Fruit fly (Drosophila melanogaster) whole organism, pupa: ENCODE measurements around the gene Elp6.

Experiments used
- CG10348 ChIP-seq: fragments of 200-800 bp; sonication (Bioruptor generic); IDR thresholded peaks from 2 replicates; pipeline ENCODE4 v1.3.6; 2022; ENCODE audit warnings: missing biosample characterization, missing genetic modification characterization
- CG12605 ChIP-seq: fragments of 200-800 bp; sonication (Bioruptor generic); IDR thresholded peaks from 2 replicates; pipeline ENCODE4 v1.3.6; 2022; ENCODE audit warnings: missing biosample characterization, missing genetic modification characterization
- CG13204 ChIP-seq: fragments of 200-800 bp; sonication (Bioruptor generic); optimal IDR thresholded peaks from 2 replicates; lab custom pipeline; 2018; ENCODE audit warnings: missing biosample characterization, mild to moderate bottlenecking, missing genetic modification characterization, moderate library complexity
- CG14655 ChIP-seq: fragments of 200-800 bp; sonication (Bioruptor generic); optimal IDR thresholded peaks from 3 replicates; lab custom pipeline; 2017; ENCODE audit warnings: mild to moderate bottlenecking, missing biosample characterization, missing genetic modification reagents, missing genetic modification characterization
- CG15710 ChIP-seq: fragments of 200-800 bp; sonication (Bioruptor generic); optimal IDR thresholded peaks from 2 replicates; lab custom pipeline; 2018; ENCODE audit warnings: missing biosample characterization, mild to moderate bottlenecking, missing genetic modification characterization, moderate library complexity
- CG17806 ChIP-seq: fragments of 200-800 bp; sonication (Bioruptor generic); optimal IDR thresholded peaks from 2 replicates; lab custom pipeline; 2018; ENCODE audit warnings: missing biosample characterization, mild to moderate bottlenecking, missing genetic modification characterization, moderate library complexity
- CG32121 ChIP-seq: fragments of 200-800 bp; sonication (Bioruptor generic); IDR thresholded peaks from 2 replicates; pipeline ENCODE4 v1.3.6; 2022; ENCODE audit warnings: missing biosample characterization, missing genetic modification characterization
- CG34367 ChIP-seq: fragments of 200-800 bp; sonication (Bioruptor generic); optimal IDR thresholded peaks from 2 replicates; lab custom pipeline; 2018; ENCODE audit warnings: missing biosample characterization, mild to moderate bottlenecking, missing genetic modification characterization
- CG4496 ChIP-seq: fragments of 200-800 bp; sonication (Bioruptor generic); IDR thresholded peaks from 3 replicates; pipeline ENCODE4 v1.3.6; 2022; ENCODE audit warnings: missing biosample characterization, missing genetic modification characterization
- CG8159 ChIP-seq: fragments of 200-800 bp; sonication (Bioruptor generic); optimal IDR thresholded peaks from 3 replicates; lab custom pipeline; 2018; ENCODE audit warnings: missing biosample characterization, mild to moderate bottlenecking, missing genetic modification characterization, moderate library complexity
- CG8301 ChIP-seq: fragments of 200-800 bp; sonication (Bioruptor generic); optimal IDR thresholded peaks from 2 replicates; lab custom pipeline; 2018; ENCODE audit warnings: missing biosample characterization, mild to moderate bottlenecking, missing genetic modification characterization
- CG9948 ChIP-seq: fragments of 200-800 bp; sonication (Bioruptor generic); optimal IDR thresholded peaks from 2 replicates; lab custom pipeline; 2018; ENCODE audit warnings: missing biosample characterization, mild to moderate bottlenecking, missing genetic modification characterization, moderate library complexity
- D1 ChIP-seq: fragments of 200-800 bp; sonication (Bioruptor generic); optimal IDR thresholded peaks from 2 replicates; lab custom pipeline; 2018; ENCODE audit warnings: missing biosample characterization, mild to moderate bottlenecking, missing genetic modification characterization, moderate library complexity
- EcR ChIP-seq: fragments of 200-800 bp; sonication (Bioruptor generic); optimal IDR thresholded peaks from 3 replicates; lab custom pipeline; 2019; ENCODE audit warnings: missing biosample characterization, missing genetic modification characterization, mild to moderate bottlenecking, moderate library complexity, missing genetic modification reagents
- Ets98B ChIP-seq: fragments of 200-800 bp; sonication (Bioruptor generic); IDR thresholded peaks from 2 replicates; pipeline ENCODE4 v1.3.6; 2022; ENCODE audit warnings: missing biosample characterization, missing genetic modification characterization
- Pif1A ChIP-seq: fragments of 200-800 bp; sonication (Bioruptor generic); optimal IDR thresholded peaks from 3 replicates; lab custom pipeline; 2016; ENCODE audit warnings: missing biosample characterization, missing genetic modification characterization
- Pif1B ChIP-seq: fragments of 200-800 bp; sonication (Bioruptor generic); optimal IDR thresholded peaks from 3 replicates; lab custom pipeline; 2016; ENCODE audit warnings: missing biosample characterization, missing genetic modification characterization
- Snoo ChIP-seq: fragments of 200-800 bp; sonication (Bioruptor generic); optimal IDR thresholded peaks from 3 replicates; lab custom pipeline; 2017; ENCODE audit warnings: missing biosample characterization, mild to moderate bottlenecking, missing genetic modification characterization, inconsistent platforms
- fd96Ca ChIP-seq: fragments of 200-800 bp; sonication (Bioruptor generic); IDR thresholded peaks from 3 replicates; pipeline ENCODE4 v1.3.6; 2022; ENCODE audit warnings: missing biosample characterization, missing genetic modification characterization
- gl ChIP-seq: fragments of 200-800 bp; sonication (Bioruptor generic); optimal IDR thresholded peaks from 2 replicates; lab custom pipeline; 2018; ENCODE audit warnings: missing biosample characterization, mild to moderate bottlenecking, missing genetic modification characterization
- rn ChIP-seq: fragments of 200-800 bp; sonication (Bioruptor generic); IDR thresholded peaks from 2 replicates; pipeline ENCODE4 v1.3.6; 2022; ENCODE audit warnings: missing biosample characterization, missing genetic modification characterization

Gene Elp6

dm6 chr3R:13381744-13382435, 15.2 kb upstream of the Elp6 start, which contains the start of the genes mRpS21 and Droj2:
mRpS21 (minus strand) TSS chr3R:13381809.
Droj2 (plus strand) TSS chr3R:13382106.
- TF ChIP-seq CG32121 (GFP tag; lab: Robert Waterston, UW) (no peak; the same call in 1 of the 2 replicates), CG8159 (peak; percentile 19), Pif1A (GFP tag; lab: Kevin White, UChicago) (no peak), CG15710 (tag; lab: Kevin White, UChicago) (peak; percentile 51), Pif1B (GFP tag; lab: Kevin White, UChicago) (no peak), D1 (tag; lab: Kevin White, UChicago) (no peak), CG9948 (tag; lab: Kevin White, UChicago) (no peak), rn (GFP tag; lab: Robert Waterston, UW) (no peak), Snoo (tag; lab: Kevin White, UChicago) (no peak), CG14655 (GFP tag; lab: Kevin White, UChicago) (no peak), CG12605 (GFP tag; lab: Robert Waterston, UW) (no peak), Ets98B (GFP tag; lab: Robert Waterston, UW) (peak; percentile 22; the same call in 1 of the 2 replicates), CG13204 (GFP tag; lab: Kevin White, UChicago) (no peak), CG8301 (tag; lab: Kevin White, UChicago) (no peak), CG17806 (tag; lab: Kevin White, UChicago) (peak; percentile 13), fd96Ca (no peak), CG4496 (GFP tag; lab: Robert Waterston, UW) (no peak), CG10348 (no peak), CG34367 (tag; lab: Kevin White, UChicago) (peak; percentile 32), EcR (GFP tag; lab: Kevin White, UChicago) (no peak), gl (no peak)

- TF ChIP-seq CG9948 (tag; lab: Kevin White, UChicago) = no peak
- no peak for TF ChIP-seq gl
- no peak for TF ChIP-seq CG15710 (tag; lab: Kevin White, UChicago)
- no peak for TF ChIP-seq D1 (tag; lab: Kevin White, UChicago)
- TF ChIP-seq CG34367 (tag; lab: Kevin White, UChicago) = no peak
- no peak for TF ChIP-seq EcR (GFP tag; lab: Kevin White, UChicago)
- no peak for TF ChIP-seq fd96Ca
- TF ChIP-seq CG12605 (GFP tag; lab: Robert Waterston, UW) = no peak
- TF ChIP-seq Pif1A (GFP tag; lab: Kevin White, UChicago) = no peak
- no peak for TF ChIP-seq CG8159
- no peak for TF ChIP-seq Pif1B (GFP tag; lab: Kevin White, UChicago)
- TF ChIP-seq CG14655 (GFP tag; lab: Kevin White, UChicago) = no peak
- no peak for TF ChIP-seq Snoo (tag; lab: Kevin White, UChicago)
- TF ChIP-seq CG13204 (GFP tag; lab: Kevin White, UChicago) = no peak
- TF ChIP-seq, all 21 proteins: peak for 0
Observed at dm6 chr3R:13379675-13380074, 13.0 kb upstream of the Elp6 start, which contains the start of the genes CG9813 and CG8870. CG9813 (minus strand) TSS chr3R:13379775. CG8870 (plus strand) TSS chr3R:13379842.

- TF ChIP-seq CG8301 (tag; lab: Kevin White, UChicago) = no peak
- 0 out of 3 replicates have a peak, but pooled peaks have one; percentile 31 for TF ChIP-seq CG4496 (GFP tag; lab: Robert Waterston, UW)
- TF ChIP-seq CG14655 (GFP tag; lab: Kevin White, UChicago) = peak; percentile 22
- TF ChIP-seq CG8159 = peak; percentile 45
- TF ChIP-seq CG9948 (tag; lab: Kevin White, UChicago) = no peak
Observed at dm6 chr3R:13374913-13375312, 8.2 kb upstream of the Elp6 start.

DNA sequence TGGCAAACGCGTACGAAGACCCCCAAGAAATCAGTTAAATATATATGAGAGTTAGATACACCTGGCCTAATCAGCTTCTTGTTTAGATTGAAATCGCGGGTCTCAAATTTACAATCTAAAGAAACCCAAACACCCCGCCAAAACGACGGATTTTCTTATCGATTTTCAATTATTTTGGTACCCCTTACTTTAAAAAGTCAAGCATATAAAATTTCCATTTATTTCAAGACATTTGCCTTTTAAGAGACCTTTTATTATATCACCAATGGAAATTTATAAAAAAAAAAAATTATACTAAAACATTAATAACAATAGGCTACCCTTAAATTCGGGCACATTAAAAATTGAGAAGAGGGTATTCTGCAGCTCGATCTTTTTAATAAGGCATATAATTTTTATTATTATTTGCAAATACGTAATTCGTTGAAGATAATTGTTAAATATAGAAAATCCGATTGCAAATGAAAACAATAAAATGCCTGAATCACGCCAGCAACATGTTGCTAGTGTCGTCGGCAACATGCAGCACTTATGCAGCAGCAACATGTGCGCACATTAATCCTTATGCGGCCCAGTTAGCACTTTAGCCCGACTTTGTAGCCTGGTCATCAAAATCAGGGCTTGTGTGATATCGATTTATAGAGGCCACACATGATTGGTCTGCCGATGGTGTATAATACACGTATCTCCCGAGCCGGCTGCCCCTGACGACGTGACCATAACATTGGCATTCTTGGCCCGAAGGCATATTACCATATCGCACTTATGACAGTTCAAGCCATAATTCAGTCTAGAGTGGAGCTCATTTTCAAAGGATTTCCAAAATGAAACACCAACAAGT, 5.3 kb upstream of the Elp6 start, which contains the start of the genes Lip3 and CG34309:
Gene Lip3, minus strand, starts transcription at position 65 of the 841 bp plus-strand sequence.
Gene CG34309, plus strand, starts transcription at position 791 of the 841 bp plus-strand sequence.
- TF ChIP-seq EcR (GFP tag; lab: Kevin White, UChicago) (no peak), CG14655 (GFP tag; lab: Kevin White, UChicago) (no peak), CG15710 (tag; lab: Kevin White, UChicago) (peak; percentile 23), CG17806 (tag; lab: Kevin White, UChicago) (peak; percentile 24), Snoo (tag; lab: Kevin White, UChicago) (peak; percentile 57), CG8159 (peak; percentile 28)

- no peak for TF ChIP-seq CG8301 (tag; lab: Kevin White, UChicago)
- TF ChIP-seq CG10348 = no peak
- no peak for TF ChIP-seq D1 (tag; lab: Kevin White, UChicago)
- TF ChIP-seq CG34367 (tag; lab: Kevin White, UChicago) = no peak
- no peak for TF ChIP-seq Ets98B (GFP tag; lab: Robert Waterston, UW)
- TF ChIP-seq Pif1B (GFP tag; lab: Kevin White, UChicago) = no peak
- no peak for TF ChIP-seq CG12605 (GFP tag; lab: Robert Waterston, UW)
- TF ChIP-seq rn (GFP tag; lab: Robert Waterston, UW) = no peak
- TF ChIP-seq CG32121 (GFP tag; lab: Robert Waterston, UW) = no peak
- no peak for TF ChIP-seq CG15710 (tag; lab: Kevin White, UChicago)
- no peak for TF ChIP-seq Pif1A (GFP tag; lab: Kevin White, UChicago)
- TF ChIP-seq CG8159 = no peak
- TF ChIP-seq CG4496 (GFP tag; lab: Robert Waterston, UW) = no peak
- TF ChIP-seq CG13204 (GFP tag; lab: Kevin White, UChicago) = no peak
Observed at dm6 chr3R:13369348-13369747, 2.6 kb upstream of the Elp6 start, which contains the start of gene CheA87a. CheA87a (plus strand) TSS chr3R:13369648.
